Worm (Caenorhabditis elegans): Measurements from ENCODE around the gene vps-15.

ce11 chrII:11916555-11916941 is 896 bp upstream of the vps-15 start:
- TF ChIP-seq egl-27 (tag; optimal IDR thresholded peaks at IDR 0.05): no peak
- no peak for TF ChIP-seq lin-39 (tag; optimal IDR thresholded peaks at IDR 0.05)
- TF ChIP-seq ceh-82 (tag; optimal IDR thresholded peaks at IDR 0.05): no peak
- TF ChIP-seq fos-1 (tag; optimal IDR thresholded peaks at IDR 0.05): no peak
- TF ChIP-seq nhr-77 (tag; optimal IDR thresholded peaks at IDR 0.05): no peak
- TF ChIP-seq nhr-11 (tag; optimal IDR thresholded peaks at IDR 0.05): no peak
- TF ChIP-seq lsy-2 (tag; optimal IDR thresholded peaks at IDR 0.05): no peak
- TF ChIP-seq unc-39 (tag; optimal IDR thresholded peaks at IDR 0.05): no peak
- no peak for TF ChIP-seq aly-2 (tag; optimal IDR thresholded peaks at IDR 0.05)
- no peak for TF ChIP-seq ztf-4 (tag; optimal IDR thresholded peaks at IDR 0.05)

Measured in whole organism, L2 larva.